Worm (Caenorhabditis elegans) whole organism, L4 larva: ENCODE measurements around the gene tag-180.

ENCODE experiments used
- F44E2.7 ChIP-seq: fragments of 200-800 bp; sonication (Bioruptor generic); IDR thresholded peaks from 2 replicates; pipeline ENCODE4 v2.1.2; 2022; ENCODE audit warnings: missing genetic modification characterization, missing compliant biosample characterization
- R02D3.7 ChIP-seq: fragments of 150-350 bp; sonication (generic microtip); optimal IDR thresholded peaks from 3 replicates; lab custom pipeline; 2014; ENCODE audit warnings: missing biosample characterization, missing genetic modification characterization
- T20F7.1 ChIP-seq: fragments of 200-800 bp; sonication (Bioruptor generic); optimal IDR thresholded peaks from 2 replicates; lab custom pipeline; 2018; ENCODE audit warnings: mild to moderate bottlenecking, missing genetic modification characterization, missing compliant biosample characterization
- Y105C5A.15 ChIP-seq: fragments of 200-800 bp; sonication (Bioruptor generic); IDR thresholded peaks from 2 replicates; pipeline ENCODE4 v1.3.6; 2022; ENCODE audit warnings: missing genetic modification characterization, missing compliant biosample characterization
- ZK546.5 ChIP-seq, 2 experiments: sonication (generic microtip); optimal IDR thresholded peaks; 2 replicates each; lab custom pipeline; 2017; ENCODE audit warnings: missing biosample characterization in 2 of 2, missing genetic modification characterization in 2 of 2
- aha-1 ChIP-seq: fragments of 150-350 bp; peaks from one replicate; lab custom pipeline; 2014; ENCODE audit warnings: missing biosample characterization, missing genetic modification characterization
- ama-1 ChIP-seq: fragments of 150-350 bp; optimal IDR thresholded peaks from 2 replicates; lab custom pipeline; 2014; ENCODE audit warnings: inconsistent platforms, mixed read lengths
- arid-1 ChIP-seq: fragments of 200-800 bp; sonication (Bioruptor generic); conservative IDR thresholded peaks from 2 replicates; pipeline ENCODE4 v1.3.6; 2022; ENCODE audit warnings: missing genetic modification reagents, missing genetic modification characterization, missing compliant biosample characterization
- attf-4 ChIP-seq: sonication (generic microtip); optimal IDR thresholded peaks from 3 replicates; lab custom pipeline; 2017; ENCODE audit warnings: missing biosample characterization, missing genetic modification characterization
- ceh-32 ChIP-seq: sonication (generic microtip); optimal IDR thresholded peaks from 2 replicates; lab custom pipeline; 2016; ENCODE audit warnings: mild to moderate bottlenecking, missing genetic modification characterization, missing compliant biosample characterization; ENCODE audit not compliant: poor library complexity
- ceh-44 ChIP-seq: fragments of 200-800 bp; sonication (Bioruptor generic); IDR thresholded peaks from 2 replicates; pipeline ENCODE4 v1.3.6; 2022; ENCODE audit warnings: missing genetic modification reagents, missing genetic modification characterization, missing compliant biosample characterization
- ces-1 ChIP-seq: fragments of 150-350 bp; sonication (generic microtip); optimal IDR thresholded peaks from 4 replicates; lab custom pipeline; 2014; ENCODE audit warnings: missing biosample characterization, missing genetic modification reagents, missing genetic modification characterization
- ctbp-1 ChIP-seq: fragments of 200-800 bp; sonication (Bioruptor generic); IDR thresholded peaks from 2 replicates; pipeline ENCODE4 v1.3.6; 2022; ENCODE audit warnings: missing genetic modification reagents, missing genetic modification characterization, missing compliant biosample characterization
- daf-16 ChIP-seq, 3 experiments: sonication (generic microtip); optimal IDR thresholded peaks; 2 replicates each; lab custom pipeline; 2016 to 2017; ENCODE audit warnings: missing genetic modification characterization in 3 of 3, missing genetic modification reagents in 3 of 3, mild to moderate bottlenecking in 2 of 3, missing compliant biosample characterization in 2 of 3, missing biosample characterization in 1 of 3, moderate library complexity in 1 of 3
- dmd-8 ChIP-seq: fragments of 200-800 bp; sonication (Bioruptor generic); IDR thresholded peaks from 2 replicates; pipeline ENCODE4 v1.3.6; 2022; ENCODE audit warnings: missing genetic modification characterization, missing compliant biosample characterization
- dmd-9 ChIP-seq: fragments of 200-800 bp; sonication (Bioruptor generic); IDR thresholded peaks from 2 replicates; pipeline ENCODE4 v1.3.6; 2022; ENCODE audit warnings: missing genetic modification reagents, missing genetic modification characterization, missing compliant biosample characterization
- dpl-1 ChIP-seq: fragments of 150-350 bp; optimal IDR thresholded peaks from 2 replicates; lab custom pipeline; 2014; ENCODE audit warnings: missing biosample characterization, missing genetic modification reagents, missing genetic modification characterization
- fkh-10 ChIP-seq: fragments of 150-350 bp; optimal IDR thresholded peaks from 2 replicates; lab custom pipeline; 2014; ENCODE audit warnings: missing biosample characterization, missing genetic modification reagents, missing genetic modification characterization
- hlh-11 ChIP-seq: fragments of 200-800 bp; sonication (Bioruptor generic); optimal IDR thresholded peaks from 2 replicates; lab custom pipeline; 2018; ENCODE audit warnings: mild to moderate bottlenecking, missing genetic modification characterization, missing compliant biosample characterization
- hlh-30 ChIP-seq: sonication (generic microtip); optimal IDR thresholded peaks from 2 replicates; lab custom pipeline; 2017; ENCODE audit warnings: antibody characterized with exemption, mild to moderate bottlenecking, missing genetic modification characterization, missing compliant biosample characterization; ENCODE audit not compliant: insufficient read depth
- hmg-1.1 ChIP-seq: fragments of 200-800 bp; sonication (Bioruptor generic); IDR thresholded peaks from 2 replicates; pipeline ENCODE4 v1.3.6; 2022; ENCODE audit warnings: missing genetic modification reagents, missing genetic modification characterization, missing compliant biosample characterization
- lin-38 ChIP-seq: fragments of 200-800 bp; sonication (Bioruptor generic); IDR thresholded peaks from 2 replicates; pipeline ENCODE4 v1.3.6; 2022; ENCODE audit warnings: missing genetic modification reagents, missing genetic modification characterization, missing compliant biosample characterization
- lsy-2 ChIP-seq, 2 experiments: fragments of 150-350 bp in 1 of 2; sonication (generic microtip) in 1 of 2; optimal IDR thresholded peaks; 2 replicates each; lab custom pipeline; 2014 to 2017; ENCODE audit warnings: missing biosample characterization in 2 of 2, missing genetic modification characterization in 2 of 2
- madf-5 ChIP-seq, 2 experiments: fragments of 200-800 bp; sonication (Bioruptor generic); IDR thresholded peaks; 2 replicates each; pipeline ENCODE4 v1.3.6; 2022; ENCODE audit warnings: missing compliant biosample characterization in 2 of 2, missing genetic modification characterization in 2 of 2
- mep-1 ChIP-seq: fragments of 150-350 bp; sonication (generic microtip); optimal IDR thresholded peaks from 3 replicates; lab custom pipeline; 2014; ENCODE audit warnings: missing biosample characterization, missing genetic modification characterization
- mes-2 ChIP-seq: sonication (generic microtip); optimal IDR thresholded peaks from 2 replicates; lab custom pipeline; 2016; ENCODE audit warnings: missing genotype, mild to moderate bottlenecking, missing genetic modification characterization, missing compliant biosample characterization; ENCODE audit not compliant: poor library complexity, severe bottlenecking
- mxl-3 ChIP-seq: fragments of 200-800 bp; sonication (Bioruptor generic); optimal IDR thresholded peaks from 2 replicates; lab custom pipeline; 2018; ENCODE audit warnings: mild to moderate bottlenecking, missing genetic modification characterization, missing compliant biosample characterization
- nhr-10 ChIP-seq: fragments of 150-350 bp; optimal IDR thresholded peaks from 2 replicates; lab custom pipeline; 2014; ENCODE audit warnings: missing biosample characterization, missing genetic modification characterization
- nhr-76 ChIP-seq: fragments of 150-350 bp; optimal IDR thresholded peaks from 2 replicates; lab custom pipeline; 2014; ENCODE audit warnings: missing biosample characterization, missing genetic modification characterization
- pha-4 ChIP-seq, 2 experiments: fragments of 150-350 bp in 1 of 2; fragments of 200-800 bp in 1 of 2; sonication (Bioruptor generic) in 1 of 2; IDR thresholded peaks in 1 of 2; optimal IDR thresholded peaks in 1 of 2; 2 replicates each; pipeline versions ENCODE4 v1.3.6 to Lab custom; 2014 to 2022; ENCODE audit warnings: missing genetic modification characterization in 2 of 2, missing genetic modification reagents in 2 of 2, missing biosample characterization in 1 of 2, missing compliant biosample characterization in 1 of 2
- rbr-2 ChIP-seq: sonication (generic microtip); optimal IDR thresholded peaks from 2 replicates; lab custom pipeline; 2016; ENCODE audit warnings: missing genotype, missing genetic modification characterization, missing compliant biosample characterization
- sdz-12 ChIP-seq: fragments of 200-800 bp; sonication (Bioruptor generic); optimal IDR thresholded peaks from 2 replicates; lab custom pipeline; 2018; ENCODE audit warnings: mild to moderate bottlenecking, missing genetic modification characterization, missing compliant biosample characterization
- snpc-4 ChIP-seq: fragments of 150-350 bp; optimal IDR thresholded peaks from 2 replicates; lab custom pipeline; 2014; ENCODE audit warnings: missing biosample characterization, missing genetic modification characterization
- unc-130 ChIP-seq: sonication (generic microtip); optimal IDR thresholded peaks from 2 replicates; lab custom pipeline; 2016; ENCODE audit warnings: missing genetic modification reagents, missing genetic modification characterization, missing compliant biosample characterization
- unc-62 ChIP-seq, 3 experiments: fragments of 150-350 bp in 1 of 3; sonication (generic microtip); optimal IDR thresholded peaks in 2 of 3; peaks in 1 of 3; 1 replicate in 1 of 3; 2 replicates in 2 of 3; lab custom pipeline; 2014 to 2017; ENCODE audit warnings: missing biosample characterization in 3 of 3, missing genetic modification characterization in 3 of 3, missing genetic modification reagents in 3 of 3, missing genotype in 1 of 3
- zfp-3 ChIP-seq: fragments of 200-800 bp; sonication (Bioruptor generic); conservative IDR thresholded peaks from 2 replicates; pipeline ENCODE4 v1.3.6; 2022; ENCODE audit warnings: missing genetic modification reagents, missing genetic modification characterization, missing compliant biosample characterization
- zip-11 ChIP-seq: fragments of 200-800 bp; sonication (Bioruptor generic); IDR thresholded peaks from 2 replicates; pipeline ENCODE4 v1.3.6; 2022; ENCODE audit warnings: missing genetic modification characterization, missing compliant biosample characterization
- zip-2 ChIP-seq: fragments of 150-350 bp; optimal IDR thresholded peaks from 2 replicates; lab custom pipeline; 2014; ENCODE audit warnings: missing biosample characterization, missing genetic modification characterization
- ztf-7 ChIP-seq: fragments of 150-350 bp; optimal IDR thresholded peaks from 2 replicates; lab custom pipeline; 2014; ENCODE audit warnings: missing biosample characterization, missing genetic modification characterization

tag-180 gene

ce11 chrII:11305627-11306449 is 23.4 kb downstream of the tag-180 start, which contains the start of gene rsf-1:
Gene rsf-1, plus strand, starts transcription at chrII:11306399.
- TF ChIP-seq hmg-1.1 (GFP tag; lab: Robert Waterston, UW) (peak; percentile 59), dpl-1 (GFP tag; lab: Kevin White, UChicago) (no peak), rbr-2 (peak; percentile 44), ceh-44 (GFP tag; lab: Robert Waterston, UW) (no peak), dmd-8 (GFP tag; lab: Robert Waterston, UW) (no peak), arid-1 (GFP tag; lab: Robert Waterston, UW) (peak; percentile 58; the same call in 1 of the 2 replicates), aha-1 (tag; lab: Kevin White, UChicago) (peak; percentile 68), snpc-4 (no peak), ctbp-1 (GFP tag; lab: Robert Waterston, UW) (peak; percentile 34; the same call in 1 of the 2 replicates), lin-38 (peak; percentile 40; the same call in 1 of the 2 replicates), lsy-2 (tag; optimal IDR thresholded peaks at IDR 0.05; lab: Kevin White, UChicago) (peak in 1 of 2 experiments; percentile 41), unc-62 (GFP tag; optimal IDR thresholded peaks at IDR 0.05 in 1 of 2; lab: Kevin White, UChicago) (peak in 1 of 2 experiments; percentile 60), unc-62 (tag; optimal IDR thresholded peaks at IDR 0.05; lab: Kevin White, UChicago) (no peak), pha-4 (GFP tag; IDR thresholded peaks at IDR 0.05; lab: Robert Waterston, UW) (peak; percentile 55; the same call in 1 of the 2 replicates), pha-4 (tag; optimal IDR thresholded peaks at IDR 0.05; lab: Kevin White, UChicago) (no peak), mep-1 (tag; lab: Kevin White, UChicago) (peak; percentile 19), mes-2 (tag; lab: Kevin White, UChicago) (peak; percentile 51), daf-16 (GFP tag; optimal IDR thresholded peaks at IDR 0.05; lab: Kevin White, UChicago) (no peak), daf-16 (tag; optimal IDR thresholded peaks at IDR 0.05; lab: Kevin White, UChicago) (peak; percentile 20), mxl-3 (GFP tag; lab: Kevin White, UChicago) (no peak), F44E2.7 (GFP tag; lab: Robert Waterston, UW) (0 out of 2 replicates have a peak, but pooled peaks have one; percentile 47), hlh-30 (tag; lab: Kevin White, UChicago) (peak; percentile 16)

DNA sequence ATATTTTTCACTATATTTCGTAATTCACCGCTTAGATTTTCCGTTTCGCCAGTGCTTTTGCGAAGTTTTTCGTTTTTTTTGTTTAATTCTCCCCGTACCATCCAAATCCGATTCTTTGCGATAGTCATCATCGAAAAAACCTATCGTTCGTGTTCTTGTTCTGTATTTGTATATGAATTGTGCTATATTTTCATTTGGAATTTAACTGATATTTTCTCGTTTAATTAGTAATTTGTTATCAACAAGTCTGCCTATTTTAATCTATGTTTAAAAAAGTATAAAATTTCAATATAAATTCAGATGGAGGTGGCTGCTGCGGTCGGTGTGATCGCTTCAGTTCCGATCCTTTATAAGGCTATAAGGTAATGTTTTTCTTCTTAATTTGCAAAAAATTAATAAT is 26.6 kb downstream of the tag-180 start, which contains the start of gene samp-1:
TSS of gene samp-1 (plus strand) at position 301 of the 400 bp plus-strand sequence.
- TF ChIP-seq daf-16 (GFP tag; optimal IDR thresholded peaks at IDR 0.05; lab: Kevin White, UChicago) = no peak
- no peak for TF ChIP-seq daf-16 (tag; optimal IDR thresholded peaks at IDR 0.05; lab: Kevin White, UChicago)
- no peak for TF ChIP-seq nhr-76 (tag; lab: Kevin White, UChicago)
- TF ChIP-seq pha-4 (GFP tag; IDR thresholded peaks at IDR 0.05; lab: Robert Waterston, UW) = peak; percentile 21; the same call in 1 of the 2 replicates
- no peak for TF ChIP-seq pha-4 (tag; optimal IDR thresholded peaks at IDR 0.05; lab: Kevin White, UChicago)
- TF ChIP-seq dmd-9 (GFP tag; lab: Robert Waterston, UW) = no peak
- TF ChIP-seq nhr-10 (tag; lab: Kevin White, UChicago) = no peak
- no peak for TF ChIP-seq T20F7.1 (GFP tag; lab: Kevin White, UChicago)
- TF ChIP-seq lin-38 = peak; percentile 37; the same call in 1 of the 2 replicates
- TF ChIP-seq ZK546.5 (tag; optimal IDR thresholded peaks at IDR 0.05; lab: Kevin White, UChicago) = no peak
- TF ChIP-seq ceh-44 (GFP tag; lab: Robert Waterston, UW) = no peak
- no peak for TF ChIP-seq ceh-32
- TF ChIP-seq unc-62 (GFP tag; optimal IDR thresholded peaks at IDR 0.05 in 1 of 2; lab: Kevin White, UChicago) = peak in 1 of 2 experiments; percentile 78
- no peak for TF ChIP-seq unc-62 (tag; optimal IDR thresholded peaks at IDR 0.05; lab: Kevin White, UChicago)
- TF ChIP-seq zip-11 (GFP tag; lab: Robert Waterston, UW) = no peak

DNA sequence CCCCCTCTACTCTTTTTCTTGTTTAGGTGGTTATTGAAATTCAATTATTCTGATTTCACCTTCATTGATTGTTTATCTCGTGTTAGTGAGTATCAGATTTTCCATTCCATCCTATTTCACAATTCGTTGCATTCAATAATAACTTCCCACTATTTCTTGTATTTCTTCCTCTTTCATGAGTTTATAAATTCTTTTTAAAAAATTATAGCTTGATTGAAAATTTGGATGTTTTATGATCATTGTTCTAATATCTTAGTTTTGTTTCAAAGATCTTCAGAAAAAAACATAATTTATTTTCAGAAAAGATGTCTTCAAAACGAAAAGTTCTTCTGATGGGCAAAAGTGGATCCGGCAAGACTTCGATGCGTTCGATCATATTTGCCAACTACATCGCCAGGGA is 28.2 kb downstream of the tag-180 start, which contains the start of gene raga-1:
TSS of gene raga-1 (plus strand) at position 301 of the 400 bp plus-strand sequence.
- no peak; the same call in 1 of the 2 replicates for TF ChIP-seq lin-38
- TF ChIP-seq ztf-7 (tag; lab: Kevin White, UChicago) = no peak
- no peak for TF ChIP-seq madf-5 (GFP tag; IDR thresholded peaks at IDR 0.05; lab: Robert Waterston, UW)
- no peak for TF ChIP-seq zip-2 (tag; lab: Kevin White, UChicago)
- no peak for TF ChIP-seq unc-130
- TF ChIP-seq zfp-3 (GFP tag; lab: Robert Waterston, UW) = no peak
- TF ChIP-seq hlh-11 = no peak
- TF ChIP-seq dpl-1 (GFP tag; lab: Kevin White, UChicago) = no peak
- TF ChIP-seq ama-1 (lab: Kevin White, UChicago) = no peak
- TF ChIP-seq ces-1 (GFP tag; lab: Kevin White, UChicago) = no peak
- no peak for TF ChIP-seq sdz-12
- TF ChIP-seq mxl-3 (GFP tag; lab: Kevin White, UChicago) = no peak
- TF ChIP-seq R02D3.7 = no peak
- TF ChIP-seq fkh-10 (GFP tag; lab: Kevin White, UChicago) = no peak
- no peak for TF ChIP-seq attf-4 (tag; lab: Kevin White, UChicago)
- no peak for TF ChIP-seq Y105C5A.15 (GFP tag; lab: Robert Waterston, UW)
